Fruit fly (Drosophila melanogaster): ENCODE results near the gene Rab1.

Gene Rab1

DNA sequence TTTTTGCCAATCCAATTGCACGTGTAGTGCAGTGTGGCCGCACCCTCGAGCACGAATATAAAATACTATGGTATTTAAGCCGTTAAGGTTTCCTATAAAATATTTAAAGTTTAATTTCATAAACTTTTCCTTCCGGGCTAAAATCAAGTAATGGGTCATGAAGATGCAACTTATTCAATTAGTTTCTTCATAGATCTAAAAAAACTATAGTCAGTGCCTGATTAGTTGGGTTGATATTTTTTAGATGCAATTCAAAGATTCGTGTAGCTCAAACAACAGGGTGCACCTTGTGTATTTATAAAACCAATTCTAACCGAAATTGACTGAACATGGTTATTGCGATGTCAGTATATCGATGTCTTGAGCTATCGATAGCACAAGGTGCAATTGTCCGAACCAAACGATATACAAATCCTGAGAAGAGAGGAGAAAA, 50.1 kb downstream of the Rab1 start, which contains the start of the genes Smyd5 and Oga (continued):
- TF ChIP-seq CG11247 (GFP tag; IDR thresholded peaks at IDR 0.05) (no peak), CG14050 (GFP tag; IDR thresholded peaks at IDR 0.05) (no peak), slp2 (GFP tag; optimal IDR thresholded peaks at IDR 0.05) (peak; percentile 32), B-H1 (GFP tag; IDR thresholded peaks at IDR 0.05) (no peak), sc (optimal IDR thresholded peaks at IDR 0.05) (no peak), sc (GFP tag; optimal IDR thresholded peaks at IDR 0.05) (no peak), Chrac-16 (GFP tag; optimal IDR thresholded peaks at IDR 0.05) (peak; percentile 24), Dp (GFP tag; optimal IDR thresholded peaks at IDR 0.05) (peak; percentile 60), ind (GFP tag; optimal IDR thresholded peaks at IDR 0.05) (peak; percentile 29), CG17186 (GFP tag; optimal IDR thresholded peaks at IDR 0.05) (peak; percentile 50), cwo (GFP tag; optimal IDR thresholded peaks at IDR 0.05) (no peak), CG2712 (tag; optimal IDR thresholded peaks at IDR 0.05) (peak; percentile 32), ato (GFP tag; IDR thresholded peaks at IDR 0.05; ENCODE audit: partially characterized antibody) (peak; percentile 93), Opbp (GFP tag; IDR thresholded peaks at IDR 0.05; ENCODE audit: partially characterized antibody) (peak; percentile 95), luna (GFP tag; optimal IDR thresholded peaks at IDR 0.05) (peak; percentile 46), CG3163 (GFP tag; optimal IDR thresholded peaks at IDR 0.05) (peak; percentile 14), Doc3 (GFP tag; IDR thresholded peaks at IDR 0.05; ENCODE audit: partially characterized antibody) (peak; percentile 90), CG8359 (GFP tag; optimal IDR thresholded peaks at IDR 0.05; ENCODE audit: borderline replicate concordance) (no peak), Sry-β (GFP tag; optimal IDR thresholded peaks at IDR 0.05) (no peak), CG43689 (GFP tag; IDR thresholded peaks at IDR 0.05) (no peak), Dad (GFP tag; optimal IDR thresholded peaks at IDR 0.05) (peak; percentile 29), HmgZ (tag; optimal IDR thresholded peaks at IDR 0.05) (peak; percentile 66), CG10565 (GFP tag; optimal IDR thresholded peaks at IDR 0.05) (no peak), stc (GFP tag; IDR thresholded peaks at IDR 0.05) (no peak), wek (GFP tag; optimal IDR thresholded peaks at IDR 0.05) (no peak), cad (GFP tag; optimal IDR thresholded peaks at IDR 0.05) (peak; percentile 12), CG13296 (GFP tag; optimal IDR thresholded peaks at IDR 0.05) (peak; percentile 10), CG8924 (tag; optimal IDR thresholded peaks at IDR 0.05) (peak; percentile 30), fd3F (GFP tag; optimal IDR thresholded peaks at IDR 0.05) (no peak), phol (tag; optimal IDR thresholded peaks at IDR 0.05) (peak; percentile 41), CG17328 (GFP tag; IDR thresholded peaks at IDR 0.05) (peak; percentile 24; the same call in 1 of the 2 replicates), CG32532 (GFP tag; IDR thresholded peaks at IDR 0.05) (peak; percentile 74), H2.0 (GFP tag; IDR thresholded peaks at IDR 0.05) (0 out of 2 replicates have a peak, but pooled peaks have one; percentile 40), Ets97D (GFP tag; optimal IDR thresholded peaks at IDR 0.05) (peak; percentile 81), CG9932 (GFP tag; IDR thresholded peaks at IDR 0.05) (peak; percentile 70), az2 (GFP tag; optimal IDR thresholded peaks at IDR 0.05) (peak; percentile 13), CG6813 (GFP tag; optimal IDR thresholded peaks at IDR 0.05) (no peak), CG9797 (GFP tag; optimal IDR thresholded peaks at IDR 0.05) (peak; percentile 70), PHDP (tag; optimal IDR thresholded peaks at IDR 0.05) (peak; percentile 18), Dip3 (GFP tag; optimal IDR thresholded peaks at IDR 0.05) (peak; percentile 86), CG15479 (GFP tag; optimal IDR thresholded peaks at IDR 0.05) (no peak), chm (GFP tag; IDR thresholded peaks at IDR 0.05) (no peak), Mad (GFP tag; optimal IDR thresholded peaks at IDR 0.05) (peak; percentile 29), CG1233 (GFP tag; optimal IDR thresholded peaks at IDR 0.05) (peak; percentile 26), lola (GFP tag; optimal IDR thresholded peaks at IDR 0.05) (peak in 1 of 3 experiments; percentile 31), CG10209 (GFP tag; optimal IDR thresholded peaks at IDR 0.05) (no peak), amos (GFP tag; IDR thresholded peaks at IDR 0.05; ENCODE audit: partially characterized antibody) (peak; percentile 96), CG1792 (GFP tag; optimal IDR thresholded peaks at IDR 0.05) (no peak), CG2129 (GFP tag; IDR thresholded peaks at IDR 0.05; ENCODE audit: partially characterized antibody) (peak; percentile 75), salm (tag; optimal IDR thresholded peaks at IDR 0.05) (no peak)

All from whole organism, embryonic.